Fruit fly (Drosophila melanogaster): Measurements from ENCODE around the gene S.
A peak's percentile ranks its signal among the peaks of the same experiment; 100 is the strongest.

DNA sequence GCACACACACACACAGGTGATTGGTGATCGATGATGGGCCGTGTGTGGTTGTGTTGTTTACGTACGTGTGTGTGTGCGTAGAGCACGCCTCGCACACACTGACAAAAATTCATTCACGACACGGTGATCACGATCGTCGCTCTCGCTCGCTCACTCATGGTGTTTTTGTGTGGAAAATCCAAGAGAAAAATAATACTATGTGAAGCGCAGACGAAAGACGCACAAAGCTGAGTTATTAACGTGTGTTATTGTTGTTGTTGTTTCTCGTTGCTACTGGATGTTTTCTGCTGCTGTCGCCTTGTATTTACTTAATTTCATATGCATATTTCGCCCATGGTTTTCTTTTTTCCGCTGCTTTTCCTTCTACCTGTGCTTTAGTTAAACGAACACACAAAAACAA lies 562 bp downstream of the S start:
- no peak for TF ChIP-seq CG7745 (tag; optimal IDR thresholded peaks at IDR 0.05)
- no peak for TF ChIP-seq CG6689 (GFP tag; IDR thresholded peaks at IDR 0.05)
- TF ChIP-seq Dbx (GFP tag; IDR thresholded peaks at IDR 0.05): no peak
- TF ChIP-seq usp (GFP tag; optimal IDR thresholded peaks at IDR 0.05): no peak
- peak; percentile 53; the same call in 1 of the 2 replicates for TF ChIP-seq Bgb (GFP tag; IDR thresholded peaks at IDR 0.05; ENCODE audit: partially characterized antibody)
- TF ChIP-seq Jarid2 (GFP tag; optimal IDR thresholded peaks at IDR 0.05): no peak
- no peak for TF ChIP-seq Dad (GFP tag; optimal IDR thresholded peaks at IDR 0.05)
- no peak for TF ChIP-seq CG12104 (GFP tag; optimal IDR thresholded peaks at IDR 0.05)
- no peak for TF ChIP-seq lmd (GFP tag; IDR thresholded peaks at IDR 0.05)
- TF ChIP-seq nom (GFP tag; optimal IDR thresholded peaks at IDR 0.05): no peak
- TF ChIP-seq CG14050 (GFP tag; IDR thresholded peaks at IDR 0.05): no peak
- TF ChIP-seq Mes4 (GFP tag; optimal IDR thresholded peaks at IDR 0.05): no peak
